Worm (Caenorhabditis elegans): ENCODE measurements around the gene Y76B12C.9.

DNA sequence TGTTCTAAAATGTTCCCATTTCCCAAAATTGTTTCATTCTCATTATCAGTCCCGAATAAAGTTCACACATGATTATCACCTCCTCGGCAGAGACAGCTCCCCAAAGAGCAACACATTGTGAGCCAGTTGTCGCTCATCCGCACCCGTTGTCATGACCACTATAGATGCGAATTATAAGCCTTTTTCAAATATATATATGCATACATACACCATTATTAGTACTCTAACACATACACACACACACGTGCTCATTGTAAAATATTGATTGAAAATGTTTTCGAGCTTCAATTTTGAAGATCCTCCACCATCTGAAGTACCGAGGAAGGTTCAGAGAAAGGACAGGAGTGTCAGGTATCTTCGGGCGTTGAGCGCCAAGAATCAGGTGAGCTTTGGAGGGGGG is at the start of gene Y76B12C.9, which contains the start of gene cng-2:
- TF ChIP-seq him-1 (tag; optimal IDR thresholded peaks at IDR 0.05) (no peak), W03F9.2 (tag; optimal IDR thresholded peaks at IDR 0.05) (no peak)

All from whole organism, L4/young adult.